Worm (Caenorhabditis elegans) whole organism, L3 larva: ENCODE data around the gene ttr-8.

Source experiments
- ZK546.5 ChIP-seq: sonication (generic microtip); optimal IDR thresholded peaks from 2 replicates; lab custom pipeline; 2017; ENCODE audit warnings: missing biosample characterization, missing genetic modification characterization
- egl-27 ChIP-seq: sonication (generic microtip); optimal IDR thresholded peaks from 4 replicates; lab custom pipeline; 2017; ENCODE audit warnings: missing biosample characterization, missing genetic modification reagents, missing genetic modification characterization
- fkh-10 ChIP-seq: sonication (generic microtip); optimal IDR thresholded peaks from 2 replicates; lab custom pipeline; 2017; ENCODE audit warnings: missing biosample characterization, missing genetic modification reagents, missing genetic modification characterization
- nhr-12 ChIP-seq: fragments of 150-350 bp; optimal IDR thresholded peaks from 2 replicates; lab custom pipeline; 2014; ENCODE audit warnings: missing biosample characterization, missing genetic modification characterization
- nhr-23 ChIP-seq: fragments of 150-350 bp; optimal IDR thresholded peaks from 2 replicates; lab custom pipeline; 2014; ENCODE audit warnings: missing biosample characterization, missing genetic modification reagents, missing genetic modification characterization
- pha-4 ChIP-seq: fragments of 150-350 bp; optimal IDR thresholded peaks from 2 replicates; lab custom pipeline; 2014; ENCODE audit warnings: missing biosample characterization, missing genetic modification reagents, missing genetic modification characterization
- tbx-2 ChIP-seq: sonication (generic microtip); optimal IDR thresholded peaks from 2 replicates; lab custom pipeline; 2016; ENCODE audit warnings: mild to moderate bottlenecking, missing genetic modification characterization, missing compliant biosample characterization

ce11 chrIII:7553693-7554226 lies 11.4 kb downstream of the ttr-8 start:
- no peak for TF ChIP-seq nhr-12
- no peak for TF ChIP-seq tbx-2 (tag; lab: Kevin White, UChicago)
- no peak for TF ChIP-seq fkh-10 (GFP tag; lab: Kevin White, UChicago)
- TF ChIP-seq ZK546.5 (tag; lab: Kevin White, UChicago) = no peak
- TF ChIP-seq egl-27 (tag; lab: Kevin White, UChicago) = no peak
- no peak for TF ChIP-seq nhr-23 (tag; lab: Kevin White, UChicago)
- TF ChIP-seq pha-4 (tag; lab: Kevin White, UChicago) = no peak
